Fruit fly (Drosophila melanogaster) whole organism, prepupa: ENCODE measurements around the gene CG7227.

Source experiments
- CG8119 ChIP-seq: fragments of 200-800 bp; sonication (Bioruptor generic); IDR thresholded peaks from 3 replicates; pipeline ENCODE4 v1.3.6; 2022; ENCODE audit warnings: missing biosample characterization, missing genetic modification characterization
- acj6 ChIP-seq: fragments of 200-800 bp; sonication (Bioruptor generic); optimal IDR thresholded peaks from 3 replicates; lab custom pipeline; 2016; ENCODE audit warnings: missing biosample characterization, missing genetic modification characterization
- fd85E ChIP-seq: fragments of 200-800 bp; sonication (Bioruptor generic); optimal IDR thresholded peaks from 3 replicates; lab custom pipeline; 2016; ENCODE audit warnings: missing biosample characterization, missing genetic modification characterization
- net ChIP-seq: fragments of 200-800 bp; sonication (Bioruptor generic); optimal IDR thresholded peaks from 3 replicates; lab custom pipeline; 2016; ENCODE audit warnings: missing biosample characterization, missing genetic modification characterization
- spab ChIP-seq: fragments of 200-800 bp; sonication (Bioruptor generic); optimal IDR thresholded peaks from 2 replicates; lab custom pipeline; 2017; ENCODE audit warnings: missing biosample characterization, mild to moderate bottlenecking, missing genetic modification characterization, missing genetic modification reagents

DNA sequence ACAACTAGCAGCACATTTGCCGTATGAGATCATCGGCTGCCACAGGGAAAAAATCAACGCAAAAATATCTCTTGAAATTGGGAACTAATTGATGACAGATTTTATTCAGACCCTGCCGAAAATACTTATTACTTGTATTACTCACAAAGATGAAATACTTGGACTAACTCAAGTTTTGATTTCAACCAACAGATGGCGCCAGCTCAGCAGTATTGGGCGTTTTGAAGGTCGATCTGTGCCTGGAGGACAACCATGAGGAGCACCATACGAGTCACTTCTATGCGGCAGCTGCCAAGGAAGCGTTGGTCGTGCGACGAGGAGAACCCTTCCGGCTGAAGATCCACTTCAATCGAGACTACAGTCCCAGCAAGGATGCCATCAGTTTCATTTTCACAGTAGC lies 26.4 kb upstream of the CG7227 start:
- TF ChIP-seq acj6 (GFP tag; lab: Kevin White, UChicago) (no peak), CG8119 (no peak), net (GFP tag; lab: Kevin White, UChicago) (no peak), spab (no peak), fd85E (no peak)
